Worm (Caenorhabditis elegans): Measurements from ENCODE around the gene T23B12.11.

ce11 chrV:8434400-8434827, 20.8 kb upstream of the T23B12.11 start:
- TF ChIP-seq ahr-1 (tag; optimal IDR thresholded peaks at IDR 0.05) (no peak), dve-1 (tag; optimal IDR thresholded peaks at IDR 0.05) (no peak), pqm-1 (tag; optimal IDR thresholded peaks at IDR 0.05) (no peak), K09A11.1 (tag; optimal IDR thresholded peaks at IDR 0.05; ENCODE audit: insufficient read depth) (no peak), ets-4 (tag; optimal IDR thresholded peaks at IDR 0.05) (no peak), mec-3 (tag; optimal IDR thresholded peaks at IDR 0.05; ENCODE audit: borderline replicate concordance) (no peak), ceh-6 (GFP tag; optimal IDR thresholded peaks at IDR 0.05) (no peak), nhr-11 (tag; optimal IDR thresholded peaks at IDR 0.05) (no peak), ceh-34 (tag; optimal IDR thresholded peaks at IDR 0.05) (no peak), F13H6.1 (tag; optimal IDR thresholded peaks at IDR 0.05) (no peak)
